Fruit fly (Drosophila melanogaster) whole organism, prepupa: ENCODE data around the gene lush.

Experiments
- CG11762 ChIP-seq: fragments of 200-800 bp; sonication (Bioruptor generic); optimal IDR thresholded peaks from 3 replicates; lab custom pipeline; 2016; ENCODE audit warnings: missing biosample characterization, missing genetic modification characterization; ENCODE audit not compliant: insufficient read depth
- achi ChIP-seq: fragments of 200-800 bp; sonication (Bioruptor generic); optimal IDR thresholded peaks from 3 replicates; lab custom pipeline; 2016; ENCODE audit warnings: missing biosample characterization, missing genetic modification characterization
- topi ChIP-seq: fragments of 200-800 bp; sonication (Bioruptor generic); optimal IDR thresholded peaks from 3 replicates; lab custom pipeline; 2016; ENCODE audit warnings: missing biosample characterization, missing genetic modification characterization

DNA sequence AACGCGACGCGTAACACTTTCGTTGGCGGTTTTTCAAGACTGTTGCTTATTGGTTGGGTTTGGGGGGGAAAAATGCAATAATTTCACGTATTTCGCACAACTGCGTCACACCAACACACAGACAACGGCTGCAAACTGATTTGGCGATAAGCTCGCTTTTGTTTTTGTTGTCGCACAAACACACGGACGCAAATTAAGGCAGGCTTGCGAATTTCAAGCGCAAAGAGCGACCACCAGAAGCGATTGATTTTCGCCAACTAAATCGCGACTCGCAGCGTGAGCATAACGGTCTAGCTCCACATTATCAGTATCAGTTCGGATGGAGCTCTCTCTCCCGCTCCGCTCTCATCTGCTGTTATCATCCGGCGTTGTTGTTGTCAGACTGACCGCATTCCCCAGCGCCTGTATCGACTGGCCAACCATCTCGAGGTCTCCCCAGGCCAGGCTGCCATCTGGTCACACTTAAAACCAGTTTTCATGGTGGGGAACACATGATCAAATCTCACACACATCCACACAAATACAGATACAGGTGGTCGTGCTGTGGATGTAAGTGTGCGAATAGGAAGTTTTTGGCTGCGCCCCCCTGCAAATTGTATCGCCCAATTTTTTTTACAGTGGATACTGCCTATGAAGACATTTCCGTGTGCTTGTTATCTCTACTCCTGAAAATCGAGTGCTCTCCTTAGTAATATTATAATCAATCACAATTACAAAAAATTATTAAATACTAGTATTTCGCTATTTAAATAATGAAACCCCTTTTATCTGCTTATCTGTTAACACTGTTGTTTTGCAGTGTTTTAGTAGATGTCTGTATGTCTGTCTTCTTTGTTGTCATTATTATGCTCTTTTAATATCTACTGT is 27.1 kb upstream of the lush start:
- TF ChIP-seq topi (GFP tag; lab: Kevin White, UChicago) (peak; percentile 70), CG11762 (peak; percentile 19), achi (peak; percentile 59)
